Fruit fly (Drosophila melanogaster): Measurements from ENCODE around the gene Osi10b.

Osi10b gene

dm6 chr3R:6303738-6304137 lies 37.7 kb downstream of the Osi10b start, which contains the start of gene CG46396:
CG46396 (plus strand) TSS chr3R:6304038.
- TF ChIP-seq CTCF (optimal IDR thresholded peaks at IDR 0.05) (no peak), CG8478 (optimal IDR thresholded peaks at IDR 0.05) (no peak)

dm6 chr3R:6304947-6305346 lies 39.0 kb downstream of the Osi10b start, which contains the start of gene Osi16:
Osi16 (plus strand) TSS chr3R:6305247.
- TF ChIP-seq CG8478 (optimal IDR thresholded peaks at IDR 0.05), result no peak
- TF ChIP-seq CTCF (optimal IDR thresholded peaks at IDR 0.05), result no peak

- TF ChIP-seq CTCF (optimal IDR thresholded peaks at IDR 0.05) (no peak), CG8478 (optimal IDR thresholded peaks at IDR 0.05) (no peak)
Measured at dm6 chr3R:6306584-6306983, 40.6 kb downstream of the Osi10b start, which contains the start of gene CG46026. CG46026 (plus strand) TSS chr3R:6306884.

- TF ChIP-seq CTCF (optimal IDR thresholded peaks at IDR 0.05), result no peak
- no peak for TF ChIP-seq CG8478 (optimal IDR thresholded peaks at IDR 0.05)
Measured at dm6 chr3R:6309676-6310075, 43.7 kb downstream of the Osi10b start, which contains the start of gene CG31560. CG31560 (plus strand) TSS chr3R:6309976.

- TF ChIP-seq CTCF (optimal IDR thresholded peaks at IDR 0.05) (no peak), CG8478 (optimal IDR thresholded peaks at IDR 0.05) (no peak)
Measured at dm6 chr3R:6311641-6312259, 45.8 kb downstream of the Osi10b start, which contains the start of gene Osi17. Osi17 (plus strand) TSS chr3R:6311772.

- TF ChIP-seq CG8478 (optimal IDR thresholded peaks at IDR 0.05) (no peak), CTCF (optimal IDR thresholded peaks at IDR 0.05) (no peak)
Measured at dm6 chr3R:6315078-6315477, 49.1 kb downstream of the Osi10b start.
